Fruit fly (Drosophila melanogaster) whole organism: ENCODE results near the gene pigeon.

Source experiments
- CG8478 ChIP-seq: fragments of >200 bp; optimal IDR thresholded peaks from 2 replicates; lab custom pipeline; 2018; ENCODE audit warnings: inconsistent platforms
- EcR ChIP-seq, 2 experiments: fragments of >200 bp; optimal IDR thresholded peaks; 2 replicates each; lab custom pipeline; 2017; ENCODE audit warnings: missing biosample characterization in 2 of 2, missing genetic modification characterization in 2 of 2, missing genetic modification reagents in 2 of 2
- psq ChIP-seq: fragments of >200 bp; optimal IDR thresholded peaks from 2 replicates; lab custom pipeline; 2017
- usp ChIP-seq: fragments of >200 bp; optimal IDR thresholded peaks from 2 replicates; lab custom pipeline; 2017; ENCODE audit warnings: missing biosample characterization, missing genetic modification characterization, mixed read lengths

dm6 chr2L:19222311-19222710 is 36.5 kb downstream of the pigeon start:
- TF ChIP-seq psq (lab: Kevin White, UChicago) (no peak), EcR (GFP tag; optimal IDR thresholded peaks at IDR 0.05; lab: Kevin White, UChicago) (no peak), CG8478 (lab: Kevin White, UChicago) (no peak), usp (GFP tag; lab: Kevin White, UChicago) (no peak)
